Worm (Caenorhabditis elegans) whole organism, L1 larva: ENCODE results near the gene C04A11.5.
A peak's percentile ranks its signal among the peaks of the same experiment; 100 is the strongest.

ENCODE experiments used
- C16A3.4 ChIP-seq: fragments of 150-350 bp; optimal IDR thresholded peaks from 2 replicates; lab custom pipeline; 2014; ENCODE audit warnings: missing biosample characterization, missing genetic modification characterization
- F16B12.6 ChIP-seq: fragments of 150-350 bp; optimal IDR thresholded peaks from 2 replicates; lab custom pipeline; 2014; ENCODE audit warnings: missing biosample characterization, missing genetic modification characterization
- aly-2 ChIP-seq: fragments of 150-350 bp; optimal IDR thresholded peaks from 2 replicates; lab custom pipeline; 2014; ENCODE audit warnings: missing biosample characterization, missing genetic modification characterization
- blmp-1 ChIP-seq: fragments of 150-350 bp; optimal IDR thresholded peaks from 2 replicates; lab custom pipeline; 2014; ENCODE audit warnings: missing biosample characterization, missing genetic modification characterization
- ceh-63 ChIP-seq: fragments of 200-800 bp; sonication (Bioruptor generic); optimal IDR thresholded peaks from 2 replicates; lab custom pipeline; 2018; ENCODE audit warnings: mild to moderate bottlenecking, missing genetic modification characterization, missing compliant biosample characterization
- ceh-8 ChIP-seq: fragments of 200-800 bp; sonication (Bioruptor generic); optimal IDR thresholded peaks from 2 replicates; lab custom pipeline; 2018; ENCODE audit warnings: mild to moderate bottlenecking, missing genetic modification characterization, moderate library complexity, missing compliant biosample characterization
- ces-1 ChIP-seq: fragments of 150-350 bp; optimal IDR thresholded peaks from 2 replicates; lab custom pipeline; 2014; ENCODE audit warnings: missing biosample characterization, missing genetic modification reagents, missing genetic modification characterization
- efl-1 ChIP-seq, 4 experiments: fragments of 150-350 bp; optimal IDR thresholded peaks in 3 of 4; peaks in 1 of 4; 1 replicate in 1 of 4; 2 replicates in 3 of 4; lab custom pipeline; 2014; ENCODE audit warnings: missing biosample characterization in 2 of 4, missing genetic modification characterization in 2 of 4, missing genetic modification reagents in 2 of 4
- egl-27 ChIP-seq, 2 experiments: fragments of 150-350 bp in 1 of 2; sonication (generic microtip); optimal IDR thresholded peaks; 3 replicates each; lab custom pipeline; 2017 to 2018; ENCODE audit warnings: missing biosample characterization in 2 of 2, missing genetic modification characterization in 2 of 2, missing genetic modification reagents in 2 of 2
- elt-2 ChIP-seq: sonication (generic microtip); optimal IDR thresholded peaks from 2 replicates; lab custom pipeline; 2016; ENCODE audit warnings: missing genetic modification characterization, mild to moderate bottlenecking, inconsistent platforms, missing compliant biosample characterization, missing genetic modification reagents
- elt-3 ChIP-seq, 6 experiments: fragments of 150-350 bp in 1 of 6; sonication (generic microtip); optimal IDR thresholded peaks; 2 replicates each; lab custom pipeline; 2017 to 2018; ENCODE audit warnings: missing biosample characterization in 6 of 6, missing genetic modification characterization in 6 of 6, inconsistent platforms in 1 of 6
- fkh-10 ChIP-seq: sonication (generic microtip); optimal IDR thresholded peaks from 2 replicates; lab custom pipeline; 2017; ENCODE audit warnings: missing biosample characterization, missing genetic modification reagents, missing genetic modification characterization
- hlh-17 ChIP-seq: fragments of 200-800 bp; sonication (Bioruptor generic); optimal IDR thresholded peaks from 2 replicates; lab custom pipeline; 2018; ENCODE audit warnings: missing genetic modification characterization, mild to moderate bottlenecking, missing compliant biosample characterization, moderate library complexity, borderline replicate concordance
- hpl-2 ChIP-seq: fragments of 150-350 bp; optimal IDR thresholded peaks from 2 replicates; lab custom pipeline; 2014; ENCODE audit warnings: missing biosample characterization, missing genetic modification reagents, missing genetic modification characterization
- isw-1 ChIP-seq: fragments of 200-800 bp; sonication (Bioruptor generic); IDR thresholded peaks from 2 replicates; pipeline ENCODE4 v1.3.6; 2022; ENCODE audit warnings: missing genetic modification characterization, missing compliant biosample characterization
- lin-14 ChIP-seq: fragments of 200-800 bp; sonication (Bioruptor generic); optimal IDR thresholded peaks from 2 replicates; lab custom pipeline; 2018; ENCODE audit warnings: mild to moderate bottlenecking, missing genetic modification characterization, moderate library complexity, missing compliant biosample characterization
- lsy-2 ChIP-seq, 2 experiments: fragments of 150-350 bp; optimal IDR thresholded peaks; 2 replicates each; lab custom pipeline; 2014; ENCODE audit warnings: missing biosample characterization in 2 of 2, missing genetic modification characterization in 2 of 2
- mef-2 ChIP-seq: fragments of 150-350 bp; optimal IDR thresholded peaks from 2 replicates; lab custom pipeline; 2014; ENCODE audit warnings: missing biosample characterization, missing genetic modification characterization
- nhr-12 ChIP-seq: sonication (generic microtip); optimal IDR thresholded peaks from 2 replicates; lab custom pipeline; 2017; ENCODE audit warnings: missing biosample characterization, missing genetic modification characterization
- nhr-19 ChIP-seq: fragments of 200-800 bp; sonication (Bioruptor generic); conservative IDR thresholded peaks from 2 replicates; pipeline ENCODE4 v1.3.6; 2022; ENCODE audit warnings: missing genetic modification characterization, missing compliant biosample characterization
- nhr-28 ChIP-seq: fragments of 150-350 bp; optimal IDR thresholded peaks from 2 replicates; lab custom pipeline; 2014; ENCODE audit warnings: missing biosample characterization, missing genetic modification characterization
- nhr-71 ChIP-seq: sonication (generic microtip); optimal IDR thresholded peaks from 2 replicates; lab custom pipeline; 2016; ENCODE audit warnings: mild to moderate bottlenecking, missing genetic modification characterization, moderate library complexity, missing compliant biosample characterization
- nhr-84 ChIP-seq: sonication (generic microtip); optimal IDR thresholded peaks from 2 replicates; lab custom pipeline; 2017; ENCODE audit warnings: missing biosample characterization, missing genetic modification characterization
- nhr-90 ChIP-seq: sonication (generic microtip); optimal IDR thresholded peaks from 2 replicates; lab custom pipeline; 2016; ENCODE audit warnings: mild to moderate bottlenecking, missing genetic modification characterization, missing compliant biosample characterization; ENCODE audit not compliant: poor library complexity
- pag-3 ChIP-seq: sonication (generic microtip); optimal IDR thresholded peaks from 2 replicates; lab custom pipeline; 2017; ENCODE audit warnings: missing genetic modification characterization, mild to moderate bottlenecking, missing compliant biosample characterization, antibody characterized with exemption, borderline replicate concordance; ENCODE audit not compliant: insufficient read depth
- pax-3 ChIP-seq: fragments of 200-800 bp; sonication (Bioruptor generic); optimal IDR thresholded peaks from 2 replicates; lab custom pipeline; 2018; ENCODE audit warnings: mild to moderate bottlenecking, missing genetic modification characterization, moderate library complexity, missing compliant biosample characterization
- pqm-1 ChIP-seq: sonication (generic microtip); optimal IDR thresholded peaks from 3 replicates; lab custom pipeline; 2017; ENCODE audit warnings: missing biosample characterization, missing genetic modification characterization
- rnt-1 ChIP-seq: sonication (generic microtip); optimal IDR thresholded peaks from 2 replicates; lab custom pipeline; 2016; ENCODE audit warnings: mild to moderate bottlenecking, missing genetic modification characterization, moderate library complexity, missing compliant biosample characterization
- snpc-4 ChIP-seq: fragments of 150-350 bp; optimal IDR thresholded peaks from 2 replicates; lab custom pipeline; 2014; ENCODE audit warnings: missing biosample characterization, missing genetic modification characterization
- snu-23 ChIP-seq: sonication (generic microtip); optimal IDR thresholded peaks from 2 replicates; lab custom pipeline; 2016; ENCODE audit warnings: missing genetic modification characterization, missing compliant biosample characterization
- sptf-1 ChIP-seq: fragments of 150-350 bp; optimal IDR thresholded peaks from 2 replicates; lab custom pipeline; 2014; ENCODE audit warnings: missing biosample characterization, missing genetic modification characterization
- sup-37 ChIP-seq: fragments of 200-800 bp; sonication (Bioruptor generic); optimal IDR thresholded peaks from 2 replicates; lab custom pipeline; 2018; ENCODE audit warnings: mild to moderate bottlenecking, missing genetic modification characterization, missing compliant biosample characterization
- swsn-7 ChIP-seq: sonication (generic microtip); optimal IDR thresholded peaks from 2 replicates; lab custom pipeline; 2016; ENCODE audit warnings: missing genetic modification characterization, missing compliant biosample characterization
- unc-130 ChIP-seq: fragments of 150-350 bp; optimal IDR thresholded peaks from 2 replicates; lab custom pipeline; 2017; ENCODE audit warnings: missing biosample characterization, missing genetic modification characterization, inconsistent platforms
- unc-62 ChIP-seq: fragments of 150-350 bp; optimal IDR thresholded peaks from 2 replicates; lab custom pipeline; 2014; ENCODE audit warnings: missing biosample characterization, missing genetic modification reagents, missing genetic modification characterization
- xbp-1 ChIP-seq: sonication (generic microtip); optimal IDR thresholded peaks from 2 replicates; lab custom pipeline; 2016; ENCODE audit warnings: missing genetic modification characterization, missing compliant biosample characterization
- zag-1 ChIP-seq: fragments of 150-350 bp; optimal IDR thresholded peaks from 2 replicates; lab custom pipeline; 2014; ENCODE audit warnings: missing biosample characterization, missing genetic modification characterization
- zip-4 ChIP-seq: fragments of 200-800 bp; sonication (Bioruptor generic); optimal IDR thresholded peaks from 2 replicates; lab custom pipeline; 2018; ENCODE audit warnings: mild to moderate bottlenecking, missing genetic modification characterization, moderate library complexity, missing compliant biosample characterization
- ztf-4 ChIP-seq: fragments of 150-350 bp; optimal IDR thresholded peaks from 2 replicates; lab custom pipeline; 2014; ENCODE audit warnings: missing biosample characterization, missing genetic modification characterization

The C04A11.5 gene

ce11 chrX:13632245-13632644 is 32.1 kb upstream of the C04A11.5 start:
- TF ChIP-seq mef-2 (tag; lab: Kevin White, UChicago) (no peak), nhr-28 (tag; lab: Kevin White, UChicago) (no peak), ceh-8 (peak; percentile 20), lin-14 (GFP tag; lab: Kevin White, UChicago) (peak; percentile 59), nhr-12 (no peak), nhr-71 (tag; lab: Kevin White, UChicago) (peak; percentile 17), elt-2 (tag; lab: Kevin White, UChicago) (no peak), swsn-7 (tag; lab: Kevin White, UChicago) (no peak), snu-23 (GFP tag; lab: Kevin White, UChicago) (no peak), unc-62 (GFP tag; lab: Kevin White, UChicago) (no peak), ces-1 (GFP tag; lab: Kevin White, UChicago) (no peak), ceh-63 (GFP tag; lab: Kevin White, UChicago) (no peak), C16A3.4 (no peak)

- TF ChIP-seq snpc-4 (tag; lab: Kevin White, UChicago) (peak; percentile 82), pax-3 (no peak)
Measured at ce11 chrX:13633032-13633431, 31.4 kb upstream of the C04A11.5 start.

ce11 chrX:13633876-13634479 is 30.4 kb upstream of the C04A11.5 start:
- TF ChIP-seq nhr-71 (tag; lab: Kevin White, UChicago) (peak; percentile 52), ztf-4 (no peak), rnt-1 (tag; lab: Kevin White, UChicago) (peak; percentile 56), hpl-2 (no peak), lsy-2 (tag; optimal IDR thresholded peaks at IDR 0.05; lab: Kevin White, UChicago) (peak; percentile 2 to 13), F16B12.6 (no peak), lin-14 (GFP tag; lab: Kevin White, UChicago) (peak; percentile 61), snu-23 (GFP tag; lab: Kevin White, UChicago) (peak; percentile 13), fkh-10 (GFP tag; lab: Kevin White, UChicago) (peak; percentile 65), pax-3 (no peak), nhr-19 (GFP tag; lab: Robert Waterston, UW) (peak; percentile 33; the same call in 1 of the 2 replicates)

ce11 chrX:13637526-13637925 is 26.9 kb upstream of the C04A11.5 start:
- TF ChIP-seq rnt-1 (tag; lab: Kevin White, UChicago) = peak; percentile 58
- TF ChIP-seq snu-23 (GFP tag; lab: Kevin White, UChicago) = peak; percentile 22
- peak; percentile 41 for TF ChIP-seq nhr-71 (tag; lab: Kevin White, UChicago)
- no peak for TF ChIP-seq isw-1 (GFP tag; lab: Robert Waterston, UW)
- TF ChIP-seq nhr-84 (tag; lab: Kevin White, UChicago) = no peak
- peak in 1 of 2 experiments; percentile 9 for TF ChIP-seq lsy-2 (tag; optimal IDR thresholded peaks at IDR 0.05; lab: Kevin White, UChicago)
- TF ChIP-seq lin-14 (GFP tag; lab: Kevin White, UChicago) = peak; percentile 30
- TF ChIP-seq elt-3 (tag; optimal IDR thresholded peaks at IDR 0.05; lab: Kevin White, UChicago) = no peak

ce11 chrX:13638351-13638958 is 25.9 kb upstream of the C04A11.5 start:
- TF ChIP-seq xbp-1 (tag; lab: Kevin White, UChicago) (no peak), pqm-1 (tag; lab: Kevin White, UChicago) (no peak), pax-3 (no peak), nhr-90 (tag; lab: Kevin White, UChicago) (no peak), sup-37 (GFP tag; lab: Kevin White, UChicago) (no peak), nhr-71 (tag; lab: Kevin White, UChicago) (peak; percentile 66), hpl-2 (no peak), snpc-4 (tag; lab: Kevin White, UChicago) (no peak), rnt-1 (tag; lab: Kevin White, UChicago) (peak; percentile 83), aly-2 (no peak), zip-4 (no peak), blmp-1 (tag; lab: Kevin White, UChicago) (no peak), egl-27 (tag; optimal IDR thresholded peaks at IDR 0.05; lab: Kevin White, UChicago) (no peak), snu-23 (GFP tag; lab: Kevin White, UChicago) (peak; percentile 42), hlh-17 (GFP tag; lab: Kevin White, UChicago) (no peak), unc-130 (tag; lab: Kevin White, UChicago) (peak; percentile 38), sptf-1 (tag; lab: Kevin White, UChicago) (no peak), swsn-7 (tag; lab: Kevin White, UChicago) (peak; percentile 24), efl-1 (optimal IDR thresholded peaks at IDR 0.05; lab: Kevin White, UChicago) (no peak), efl-1 (GFP tag; optimal IDR thresholded peaks at IDR 0.05 in 1 of 2; lab: Kevin White, UChicago) (no peak), zag-1 (tag; lab: Kevin White, UChicago) (no peak), unc-62 (GFP tag; lab: Kevin White, UChicago) (no peak), pag-3 (tag; lab: Kevin White, UChicago) (no peak), C16A3.4 (no peak), lsy-2 (tag; optimal IDR thresholded peaks at IDR 0.05; lab: Kevin White, UChicago) (peak in 1 of 2 experiments; percentile 21), lin-14 (GFP tag; lab: Kevin White, UChicago) (peak; percentile 87)
